Fruit fly (Drosophila melanogaster): ENCODE results near the gene CG13071.

dm6 chr3L:16232924-16233323, 29.6 kb upstream of the CG13071 start, which contains the start of gene Hsc20:
- TF ChIP-seq CG8478 (optimal IDR thresholded peaks at IDR 0.05) = no peak
- no peak for TF ChIP-seq CTCF (optimal IDR thresholded peaks at IDR 0.05)

Data from S2 (cell line).